Worm (Caenorhabditis elegans): Measurements from ENCODE around the gene B0252.3.

DNA sequence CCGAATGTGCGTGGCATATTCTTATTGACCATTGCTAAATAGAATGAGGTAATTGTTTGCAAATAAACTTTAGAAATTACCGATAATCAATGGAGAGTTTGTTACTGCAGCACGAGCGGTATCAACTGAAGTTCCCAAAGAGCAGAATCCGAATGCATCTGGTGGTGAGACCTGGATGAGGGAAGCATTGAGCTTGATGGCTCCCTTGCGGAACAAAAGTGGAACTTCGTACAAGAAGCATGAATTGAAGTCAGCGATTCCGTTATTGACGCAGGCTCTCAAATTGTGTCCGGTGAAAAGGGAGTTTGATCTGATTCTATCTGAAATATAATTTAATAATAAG is 18.0 kb downstream of the B0252.3 start:
- peak; percentile 19; the same call in 1 of the 2 replicates for TF ChIP-seq ctbp-1 (GFP tag; IDR thresholded peaks at IDR 0.05)
- no peak for TF ChIP-seq F37D6.2 (tag; optimal IDR thresholded peaks at IDR 0.05)
- no peak for TF ChIP-seq nhr-76 (tag; optimal IDR thresholded peaks at IDR 0.05)
- no peak for TF ChIP-seq unc-130 (GFP tag; optimal IDR thresholded peaks at IDR 0.05)
- no peak for TF ChIP-seq Y5F2A.4 (GFP tag; optimal IDR thresholded peaks at IDR 0.05)
- TF ChIP-seq ZK337.2 (GFP tag; IDR thresholded peaks at IDR 0.05): no peak
- no peak for TF ChIP-seq nhr-25 (tag; optimal IDR thresholded peaks at IDR 0.05; ENCODE audit: borderline replicate concordance, insufficient read depth)
- no peak for TF ChIP-seq ceh-20 (GFP tag; IDR thresholded peaks at IDR 0.05)
- TF ChIP-seq ama-1 (optimal IDR thresholded peaks at IDR 0.05): no peak
